Fruit fly (Drosophila melanogaster): ENCODE data around the gene CG31917.

DNA sequence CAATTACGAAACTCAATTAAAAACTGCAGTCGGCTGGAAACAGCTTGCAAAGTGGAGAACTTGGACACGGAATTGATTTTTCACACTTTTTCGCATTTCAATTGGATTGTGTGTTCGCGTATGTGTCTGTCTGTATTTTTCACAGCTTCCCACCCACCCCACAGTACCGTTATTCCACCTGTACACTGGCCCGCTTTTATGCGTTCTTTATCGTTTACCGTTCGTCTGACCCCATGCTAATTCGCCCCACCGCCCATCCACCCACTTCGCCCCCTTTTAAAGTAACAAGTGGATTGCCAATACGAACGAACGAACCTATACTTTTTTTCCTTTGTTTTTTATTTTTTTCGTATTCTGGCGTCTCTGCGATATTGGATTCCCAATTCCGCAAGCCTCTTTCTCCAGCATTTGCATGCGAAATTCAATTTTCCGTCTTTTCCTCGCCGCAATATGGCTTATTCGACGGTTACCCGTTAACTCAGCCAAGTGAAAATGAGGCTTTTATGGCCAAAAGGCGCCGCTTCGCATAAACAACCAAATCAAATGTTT lies 28.5 kb downstream of the CG31917 start:
- TF ChIP-seq EcR (GFP tag; optimal IDR thresholded peaks at IDR 0.05): no peak
- TF ChIP-seq psq (optimal IDR thresholded peaks at IDR 0.05): no peak
- TF ChIP-seq pan (optimal IDR thresholded peaks at IDR 0.05): no peak
